Fruit fly (Drosophila melanogaster): Measurements from ENCODE around the gene X11Lbeta.

The X11Lbeta gene

dm6 chrX:10729921-10730873, 102.7 kb downstream of the X11Lbeta start (continued):
- TF ChIP-seq chm (GFP tag; IDR thresholded peaks at IDR 0.05), result peak; percentile 38; the same call in 1 of the 2 replicates
- TF ChIP-seq Blimp-1 (GFP tag; optimal IDR thresholded peaks at IDR 0.05), result peak; percentile 1
- TF ChIP-seq lilli (GFP tag; optimal IDR thresholded peaks at IDR 0.05), result peak; percentile 6
- TF ChIP-seq ftz-f1 (GFP tag; optimal IDR thresholded peaks at IDR 0.05), result peak; percentile 73
- TF ChIP-seq cg (GFP tag; optimal IDR thresholded peaks at IDR 0.05), result peak; percentile 86
- TF ChIP-seq Ets65A (GFP tag), result no peak
- no peak for TF ChIP-seq nerfin-2 (GFP tag; IDR thresholded peaks at IDR 0.05; ENCODE audit: partially characterized antibody)
- peak; percentile 92 for TF ChIP-seq sr (GFP tag; IDR thresholded peaks at IDR 0.05)
- TF ChIP-seq CG2199 (GFP tag; IDR thresholded peaks at IDR 0.05), result peak; percentile 64; the same call in 2 of the 3 replicates
- TF ChIP-seq CG11696 (GFP tag; IDR thresholded peaks at IDR 0.05), result no peak
- peak; percentile 52 for TF ChIP-seq Adf1 (GFP tag; IDR thresholded peaks at IDR 0.05)
- TF ChIP-seq scrt (GFP tag; optimal IDR thresholded peaks at IDR 0.05), result peak; percentile 58
- peak; percentile 38 to 55 for TF ChIP-seq Trl (optimal IDR thresholded peaks at IDR 0.05)
- no peak for TF ChIP-seq Trl (GFP tag; optimal IDR thresholded peaks at IDR 0.05)
- TF ChIP-seq CG10462 (GFP tag; optimal IDR thresholded peaks at IDR 0.05), result no peak
- TF ChIP-seq CG17361 (GFP tag; IDR thresholded peaks at IDR 0.05), result no peak
- no peak for TF ChIP-seq dpn (GFP tag; optimal IDR thresholded peaks at IDR 0.05)
- TF ChIP-seq Atf6 (GFP tag; IDR thresholded peaks at IDR 0.05), result 0 out of 2 replicates have a peak, but pooled peaks have one; percentile 16
- TF ChIP-seq Sry-β (GFP tag; optimal IDR thresholded peaks at IDR 0.05), result no peak
- TF ChIP-seq CG11504 (tag; optimal IDR thresholded peaks at IDR 0.05), result peak; percentile 97
- no peak for TF ChIP-seq sim (GFP tag; IDR thresholded peaks at IDR 0.05)
- peak; percentile 65 for TF ChIP-seq sens (GFP tag)
- no peak for TF ChIP-seq hkb (optimal IDR thresholded peaks at IDR 0.05)
- TF ChIP-seq hkb (GFP tag; IDR thresholded peaks at IDR 0.05), result no peak
- TF ChIP-seq Mad (GFP tag; optimal IDR thresholded peaks at IDR 0.05), result no peak
- TF ChIP-seq CG13123 (GFP tag; optimal IDR thresholded peaks at IDR 0.05), result no peak
- no peak for TF ChIP-seq PHDP (tag; optimal IDR thresholded peaks at IDR 0.05)
- TF ChIP-seq Hr78 (GFP tag; optimal IDR thresholded peaks at IDR 0.05), result peak in 1 of 2 experiments; percentile 65
- peak; percentile 14 for TF ChIP-seq oc (tag; optimal IDR thresholded peaks at IDR 0.05)
- no peak for TF ChIP-seq Elba2 (GFP tag; optimal IDR thresholded peaks at IDR 0.05)
- no peak for TF ChIP-seq CG8924 (tag; optimal IDR thresholded peaks at IDR 0.05)
- TF ChIP-seq CG31441 (GFP tag; IDR thresholded peaks at IDR 0.05), result peak; percentile 22; the same call in 1 of the 2 replicates
- TF ChIP-seq CG15479 (GFP tag; optimal IDR thresholded peaks at IDR 0.05), result no peak
- no peak for TF ChIP-seq org-1 (GFP tag; optimal IDR thresholded peaks at IDR 0.05)
- TF ChIP-seq crol (GFP tag; IDR thresholded peaks at IDR 0.05), result peak; percentile 81
- no peak for TF ChIP-seq lola (GFP tag; optimal IDR thresholded peaks at IDR 0.05)
- no peak for TF ChIP-seq Scr (GFP tag; IDR thresholded peaks at IDR 0.05; ENCODE audit: partially characterized antibody)
- peak; percentile 20 for TF ChIP-seq sug (tag; optimal IDR thresholded peaks at IDR 0.05)
- peak; percentile 31 for TF ChIP-seq CG13894 (tag; optimal IDR thresholded peaks at IDR 0.05)
- peak; percentile 19; the same call in 1 of the 2 replicates for TF ChIP-seq Bgb (GFP tag; IDR thresholded peaks at IDR 0.05; ENCODE audit: partially characterized antibody)
- TF ChIP-seq sqz (GFP tag; optimal IDR thresholded peaks at IDR 0.05), result peak; percentile 60
- peak; percentile 86 for TF ChIP-seq Med (GFP tag)
- TF ChIP-seq Hey (tag; optimal IDR thresholded peaks at IDR 0.05), result peak; percentile 14
- TF ChIP-seq Fer1 (GFP tag; optimal IDR thresholded peaks at IDR 0.05), result peak; percentile 43
- TF ChIP-seq Dref (GFP tag; IDR thresholded peaks at IDR 0.05), result no peak
- TF ChIP-seq CG4360 (GFP tag; IDR thresholded peaks at IDR 0.05), result peak; percentile 77
- TF ChIP-seq CG34224 (GFP tag; IDR thresholded peaks at IDR 0.05; ENCODE audit: partially characterized antibody), result no peak
- TF ChIP-seq Awh (GFP tag; IDR thresholded peaks at IDR 0.05), result no peak
- TF ChIP-seq H15 (GFP tag; IDR thresholded peaks at IDR 0.05), result no peak
